Fruit fly (Drosophila melanogaster): ENCODE measurements around the gene Teh3.
A peak's percentile ranks its signal among the peaks of the same experiment; 100 is the strongest.

Gene Teh3

DNA sequence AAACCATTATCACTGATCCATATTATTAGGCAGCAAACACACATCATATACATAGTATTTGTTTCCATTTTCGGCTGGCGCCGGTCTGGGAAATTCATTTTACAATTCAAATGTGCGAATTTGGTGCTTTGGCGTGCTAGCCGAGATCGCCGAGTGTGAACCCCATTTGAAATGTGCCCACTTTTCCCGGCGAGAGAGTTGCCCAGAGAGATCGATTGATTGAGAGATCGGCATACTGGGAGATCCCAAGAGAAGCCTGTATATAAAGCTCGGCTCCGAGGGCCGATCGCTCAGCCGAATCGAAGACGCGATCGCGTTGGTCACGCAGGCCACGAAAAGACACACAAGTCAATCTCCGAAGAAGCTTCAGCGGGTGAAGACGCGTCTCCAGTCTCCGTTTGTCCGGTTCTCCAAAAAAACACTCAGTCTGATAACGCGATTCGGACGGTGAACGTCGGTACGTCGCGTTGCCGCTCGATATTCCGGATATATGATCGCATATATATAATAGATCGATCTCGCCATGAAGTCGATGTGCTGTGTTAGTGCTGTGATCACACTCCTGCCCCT, 36.0 kb downstream of the Teh3 start, which contains the start of gene CG1299 (continued):
- no peak for TF ChIP-seq Dp (GFP tag; optimal IDR thresholded peaks at IDR 0.05)
- TF ChIP-seq odd (GFP tag; optimal IDR thresholded peaks at IDR 0.05): no peak
- TF ChIP-seq chinmo (GFP tag; IDR thresholded peaks at IDR 0.05; ENCODE audit: partially characterized antibody): peak; percentile 76; the same call in 3 of the 4 replicates
- TF ChIP-seq amos (GFP tag; IDR thresholded peaks at IDR 0.05; ENCODE audit: partially characterized antibody): peak; percentile 13; the same call in 1 of the 2 replicates
- no peak for TF ChIP-seq tgo (GFP tag; IDR thresholded peaks at IDR 0.05)
- TF ChIP-seq CG11093 (GFP tag; IDR thresholded peaks at IDR 0.05): no peak
- TF ChIP-seq sens (GFP tag): peak; percentile 4
- TF ChIP-seq CG11398 (GFP tag; optimal IDR thresholded peaks at IDR 0.05): no peak
- TF ChIP-seq GATAe (GFP tag; conservative IDR thresholded peaks at IDR 0.05): no peak
- TF ChIP-seq Vsx1 (GFP tag; optimal IDR thresholded peaks at IDR 0.05): no peak
- no peak for TF ChIP-seq CG6175 (GFP tag; IDR thresholded peaks at IDR 0.05)
- no peak for TF ChIP-seq zen2 (GFP tag; IDR thresholded peaks at IDR 0.05; ENCODE audit: partially characterized antibody)
- TF ChIP-seq slbo (GFP tag; IDR thresholded peaks at IDR 0.05): no peak
- no peak for TF ChIP-seq CG17912 (GFP tag; optimal IDR thresholded peaks at IDR 0.05)
- no peak for TF ChIP-seq ci (GFP tag; IDR thresholded peaks at IDR 0.05)
- no peak for TF ChIP-seq Mad (GFP tag; optimal IDR thresholded peaks at IDR 0.05)
- TF ChIP-seq CG11456 (GFP tag; IDR thresholded peaks at IDR 0.05): 0 out of 3 replicates have a peak, but pooled peaks have one; percentile 41
- no peak for TF ChIP-seq CkIIα-i1 (GFP tag; IDR thresholded peaks at IDR 0.05)
- no peak for TF ChIP-seq CG9609 (GFP tag; optimal IDR thresholded peaks at IDR 0.05)
- no peak for TF ChIP-seq CG11695 (GFP tag; IDR thresholded peaks at IDR 0.05)
- no peak for TF ChIP-seq lbe (GFP tag; optimal IDR thresholded peaks at IDR 0.05)
- TF ChIP-seq ken (GFP tag; IDR thresholded peaks at IDR 0.05): no peak
- TF ChIP-seq Deaf1 (tag; optimal IDR thresholded peaks at IDR 0.05): peak; percentile 92
- no peak for TF ChIP-seq bigmax (GFP tag; optimal IDR thresholded peaks at IDR 0.05)
- no peak for TF ChIP-seq CG13775 (GFP tag; optimal IDR thresholded peaks at IDR 0.05)
- TF ChIP-seq ato (GFP tag; IDR thresholded peaks at IDR 0.05; ENCODE audit: partially characterized antibody): no peak
- TF ChIP-seq CG17802 (tag; optimal IDR thresholded peaks at IDR 0.05): no peak
- peak; percentile 36; the same call in 1 of the 2 replicates for TF ChIP-seq Rfx (GFP tag; IDR thresholded peaks at IDR 0.05)
- peak; percentile 28 for TF ChIP-seq CG3995 (GFP tag; optimal IDR thresholded peaks at IDR 0.05)
- TF ChIP-seq ham (GFP tag; IDR thresholded peaks at IDR 0.05): 0 out of 2 replicates have a peak, but pooled peaks have one; percentile 31

DNA sequence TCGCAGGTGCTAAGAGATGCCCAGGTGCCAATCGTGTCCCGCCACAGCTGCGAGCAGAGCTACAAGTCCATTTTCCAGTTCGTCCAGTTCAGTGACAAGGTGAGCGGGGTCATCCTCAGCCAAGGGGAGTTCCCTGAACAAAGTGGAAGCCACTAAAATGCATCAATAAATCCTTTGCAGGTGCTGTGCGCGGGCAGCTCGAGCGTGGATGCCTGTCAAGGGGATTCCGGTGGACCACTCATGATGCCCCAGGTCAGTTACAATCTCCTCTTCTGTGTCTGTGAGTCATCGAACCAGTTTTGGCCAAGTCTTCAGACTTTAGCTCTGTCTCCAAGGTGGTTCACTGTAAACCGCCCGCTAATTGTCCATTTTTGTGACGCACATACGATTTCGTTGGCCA, 39.2 kb downstream of the Teh3 start:
- TF ChIP-seq dati (GFP tag; IDR thresholded peaks at IDR 0.05): no peak
- TF ChIP-seq chinmo (GFP tag; IDR thresholded peaks at IDR 0.05; ENCODE audit: partially characterized antibody): 0 out of 4 replicates have a peak, but pooled peaks have one; percentile 24
- TF ChIP-seq peb (GFP tag; IDR thresholded peaks at IDR 0.05): no peak
- no peak for TF ChIP-seq CG11504 (tag; optimal IDR thresholded peaks at IDR 0.05)

- TF ChIP-seq Ets65A (GFP tag): peak; percentile 60
- no peak for TF ChIP-seq btn (GFP tag; optimal IDR thresholded peaks at IDR 0.05)
- TF ChIP-seq Antp (GFP tag; optimal IDR thresholded peaks at IDR 0.05): no peak
- TF ChIP-seq CHES-1-like (GFP tag; optimal IDR thresholded peaks at IDR 0.05): no peak
- no peak for TF ChIP-seq ci (GFP tag; IDR thresholded peaks at IDR 0.05)
- TF ChIP-seq CG18764 (GFP tag; optimal IDR thresholded peaks at IDR 0.05): no peak
Observed at dm6 chr3L:4142064-4142463, 42.4 kb downstream of the Teh3 start, which contains the start of gene CG32260. TSS of gene CG32260 (plus strand) at chr3L:4142364.

Data from whole organism, embryonic.